Worm (Caenorhabditis elegans) whole organism, L3 larva: ENCODE results near the gene nduc-2.

Source experiments
- R02D3.7 ChIP-seq: fragments of 150-350 bp; optimal IDR thresholded peaks from 2 replicates; lab custom pipeline; 2014; ENCODE audit warnings: missing biosample characterization, missing genetic modification characterization
- ZK546.5 ChIP-seq: sonication (generic microtip); optimal IDR thresholded peaks from 2 replicates; lab custom pipeline; 2017; ENCODE audit warnings: missing biosample characterization, missing genetic modification characterization
- aly-2 ChIP-seq: fragments of 150-350 bp; optimal IDR thresholded peaks from 2 replicates; lab custom pipeline; 2014; ENCODE audit warnings: missing biosample characterization, missing genetic modification characterization
- ama-1 ChIP-seq: fragments of 150-350 bp; optimal IDR thresholded peaks from 2 replicates; lab custom pipeline; 2018
- ceh-16 ChIP-seq: sonication (generic microtip); optimal IDR thresholded peaks from 2 replicates; lab custom pipeline; 2017; ENCODE audit warnings: missing biosample characterization, missing genetic modification characterization
- ceh-28 ChIP-seq: fragments of 150-350 bp; optimal IDR thresholded peaks from 2 replicates; lab custom pipeline; 2014; ENCODE audit warnings: missing biosample characterization, missing genetic modification reagents, missing genetic modification characterization
- ceh-82 ChIP-seq: fragments of 150-350 bp; optimal IDR thresholded peaks from 2 replicates; lab custom pipeline; 2014; ENCODE audit warnings: missing biosample characterization, missing genetic modification characterization
- ceh-9 ChIP-seq: sonication (generic microtip); optimal IDR thresholded peaks from 2 replicates; lab custom pipeline; 2018; ENCODE audit warnings: missing biosample characterization, missing genetic modification characterization
- egl-27 ChIP-seq: sonication (generic microtip); optimal IDR thresholded peaks from 4 replicates; lab custom pipeline; 2017; ENCODE audit warnings: missing biosample characterization, missing genetic modification reagents, missing genetic modification characterization
- egl-5 ChIP-seq: fragments of 150-350 bp; optimal IDR thresholded peaks from 2 replicates; lab custom pipeline; 2017; ENCODE audit warnings: missing biosample characterization, missing genetic modification reagents, missing genetic modification characterization, inconsistent platforms
- elt-1 ChIP-seq: fragments of 150-350 bp; optimal IDR thresholded peaks from 2 replicates; lab custom pipeline; 2014; ENCODE audit warnings: missing biosample characterization, missing genetic modification characterization
- elt-2 ChIP-seq: sonication (generic microtip); optimal IDR thresholded peaks from 2 replicates; lab custom pipeline; 2016; ENCODE audit warnings: missing genetic modification reagents, mild to moderate bottlenecking, missing genetic modification characterization, missing compliant biosample characterization
- elt-3 ChIP-seq, 3 experiments: fragments of 150-350 bp in 1 of 3; sonication (generic microtip) in 2 of 3; optimal IDR thresholded peaks; 2 replicates in 2 of 3; 4 replicates in 1 of 3; lab custom pipeline; 2014 to 2017; ENCODE audit warnings: missing biosample characterization in 3 of 3, missing genetic modification characterization in 3 of 3
- eor-1 ChIP-seq, 2 experiments: fragments of 150-350 bp; optimal IDR thresholded peaks; 2 replicates each; lab custom pipeline; 2014 to 2018; ENCODE audit warnings: missing biosample characterization in 2 of 2, missing genetic modification characterization in 2 of 2
- fkh-10 ChIP-seq: sonication (generic microtip); optimal IDR thresholded peaks from 2 replicates; lab custom pipeline; 2017; ENCODE audit warnings: missing biosample characterization, missing genetic modification reagents, missing genetic modification characterization
- fkh-2 ChIP-seq: fragments of 150-350 bp; optimal IDR thresholded peaks from 2 replicates; lab custom pipeline; 2014; ENCODE audit warnings: missing biosample characterization, missing genetic modification reagents, missing genetic modification characterization
- fos-1 ChIP-seq: fragments of 150-350 bp; optimal IDR thresholded peaks from 2 replicates; lab custom pipeline; 2014; ENCODE audit warnings: missing biosample characterization, missing genetic modification characterization
- hmg-11 ChIP-seq: sonication (generic microtip); optimal IDR thresholded peaks from 2 replicates; lab custom pipeline; 2016; ENCODE audit warnings: missing genetic modification characterization, missing compliant biosample characterization
- jun-1 ChIP-seq: fragments of 150-350 bp; optimal IDR thresholded peaks from 2 replicates; lab custom pipeline; 2014; ENCODE audit warnings: missing biosample characterization, missing genetic modification reagents, missing genetic modification characterization
- lin-15B ChIP-seq: fragments of 150-350 bp; optimal IDR thresholded peaks from 2 replicates; lab custom pipeline; 2014; ENCODE audit warnings: missing biosample characterization, missing genetic modification characterization
- lin-39 ChIP-seq: fragments of 150-350 bp; optimal IDR thresholded peaks from 2 replicates; lab custom pipeline; 2018; ENCODE audit warnings: missing biosample characterization, missing genetic modification reagents, missing genetic modification characterization
- lsy-12 ChIP-seq: sonication (generic microtip); optimal IDR thresholded peaks from 2 replicates; lab custom pipeline; 2016; ENCODE audit warnings: mild to moderate bottlenecking, missing genetic modification characterization, missing compliant biosample characterization
- mdl-1 ChIP-seq: fragments of 150-350 bp; optimal IDR thresholded peaks from 2 replicates; lab custom pipeline; 2014; ENCODE audit warnings: missing biosample characterization, missing genetic modification characterization
- mml-1 ChIP-seq: fragments of 150-350 bp; sonication (generic microtip); optimal IDR thresholded peaks from 3 replicates; lab custom pipeline; 2014; ENCODE audit warnings: missing biosample characterization, missing genetic modification characterization
- nfya-1 ChIP-seq: sonication (generic microtip); optimal IDR thresholded peaks from 2 replicates; lab custom pipeline; 2017; ENCODE audit warnings: missing genetic modification characterization, mild to moderate bottlenecking, missing compliant biosample characterization, antibody characterized with exemption, moderate library complexity; ENCODE audit not compliant: insufficient read depth
- nhr-11 ChIP-seq: fragments of 150-350 bp; optimal IDR thresholded peaks from 2 replicates; lab custom pipeline; 2014; ENCODE audit warnings: missing biosample characterization, missing genetic modification characterization
- nhr-12 ChIP-seq: fragments of 150-350 bp; optimal IDR thresholded peaks from 2 replicates; lab custom pipeline; 2014; ENCODE audit warnings: missing biosample characterization, missing genetic modification characterization
- nhr-23 ChIP-seq: fragments of 150-350 bp; optimal IDR thresholded peaks from 2 replicates; lab custom pipeline; 2014; ENCODE audit warnings: missing biosample characterization, missing genetic modification reagents, missing genetic modification characterization
- nhr-237 ChIP-seq: fragments of 150-350 bp; optimal IDR thresholded peaks from 2 replicates; lab custom pipeline; 2014; ENCODE audit warnings: missing biosample characterization, missing genetic modification characterization
- nhr-25 ChIP-seq: sonication (generic microtip); optimal IDR thresholded peaks from 2 replicates; lab custom pipeline; 2017; ENCODE audit warnings: missing biosample characterization, missing genetic modification characterization
- nhr-28 ChIP-seq: fragments of 150-350 bp; optimal IDR thresholded peaks from 2 replicates; lab custom pipeline; 2014; ENCODE audit warnings: missing biosample characterization, missing genetic modification characterization
- nhr-43 ChIP-seq: sonication (generic microtip); optimal IDR thresholded peaks from 2 replicates; lab custom pipeline; 2016; ENCODE audit warnings: mild to moderate bottlenecking, missing genetic modification characterization, missing compliant biosample characterization; ENCODE audit not compliant: poor library complexity, severe bottlenecking
- nhr-67 ChIP-seq: fragments of 150-350 bp; optimal IDR thresholded peaks from 2 replicates; lab custom pipeline; 2014; ENCODE audit warnings: missing biosample characterization, missing genetic modification characterization
- nhr-76 ChIP-seq: fragments of 150-350 bp; sonication (generic microtip); optimal IDR thresholded peaks from 5 replicates; lab custom pipeline; 2014; ENCODE audit warnings: missing biosample characterization, missing genetic modification characterization
- nhr-77 ChIP-seq: fragments of 150-350 bp; optimal IDR thresholded peaks from 2 replicates; lab custom pipeline; 2014; ENCODE audit warnings: missing biosample characterization, missing genetic modification characterization
- pha-4 ChIP-seq: fragments of 150-350 bp; optimal IDR thresholded peaks from 2 replicates; lab custom pipeline; 2014; ENCODE audit warnings: missing biosample characterization, missing genetic modification reagents, missing genetic modification characterization
- pqm-1 ChIP-seq: fragments of 150-350 bp; optimal IDR thresholded peaks from 2 replicates; lab custom pipeline; 2017; ENCODE audit warnings: missing biosample characterization, missing genetic modification characterization, inconsistent platforms
- sea-2 ChIP-seq: fragments of 150-350 bp; sonication (generic microtip); optimal IDR thresholded peaks from 4 replicates; lab custom pipeline; 2014; ENCODE audit warnings: missing biosample characterization, missing genetic modification reagents, missing genetic modification characterization
- skn-1 ChIP-seq: fragments of 150-350 bp; optimal IDR thresholded peaks from 2 replicates; lab custom pipeline; 2014; ENCODE audit warnings: missing biosample characterization, missing genetic modification characterization
- snpc-4 ChIP-seq: fragments of 150-350 bp; optimal IDR thresholded peaks from 2 replicates; lab custom pipeline; 2014; ENCODE audit warnings: missing biosample characterization, missing genetic modification characterization
- tbx-2 ChIP-seq: sonication (generic microtip); optimal IDR thresholded peaks from 2 replicates; lab custom pipeline; 2016; ENCODE audit warnings: mild to moderate bottlenecking, missing genetic modification characterization, missing compliant biosample characterization
- unc-62 ChIP-seq: fragments of 150-350 bp; sonication (generic microtip); optimal IDR thresholded peaks from 4 replicates; lab custom pipeline; 2014; ENCODE audit warnings: missing biosample characterization, missing genetic modification reagents, missing genetic modification characterization
- zag-1 ChIP-seq: fragments of 150-350 bp; optimal IDR thresholded peaks from 2 replicates; lab custom pipeline; 2014; ENCODE audit warnings: missing biosample characterization, missing genetic modification characterization
- ztf-11 ChIP-seq: fragments of 150-350 bp; optimal IDR thresholded peaks from 2 replicates; lab custom pipeline; 2014; ENCODE audit warnings: missing biosample characterization, missing genetic modification characterization
- ztf-4 ChIP-seq: fragments of 150-350 bp; optimal IDR thresholded peaks from 2 replicates; lab custom pipeline; 2014; ENCODE audit warnings: missing biosample characterization, missing genetic modification characterization

The nduc-2 gene

ce11 chrIII:2760726-2761125, 25.9 kb upstream of the nduc-2 start, which contains the start of gene pho-9:
TSS of gene pho-9 (minus strand) at chrIII:2760816.
- TF ChIP-seq egl-5 (tag; lab: Kevin White, UChicago), result no peak
- no peak for TF ChIP-seq elt-3 (tag; optimal IDR thresholded peaks at IDR 0.05; lab: Kevin White, UChicago)
- TF ChIP-seq mml-1 (tag; lab: Kevin White, UChicago), result no peak
- peak; percentile 64 for TF ChIP-seq jun-1 (tag; lab: Kevin White, UChicago)
- no peak for TF ChIP-seq ZK546.5 (tag; lab: Kevin White, UChicago)
- no peak for TF ChIP-seq unc-62 (GFP tag; lab: Kevin White, UChicago)
- peak; percentile 91 for TF ChIP-seq pqm-1
- no peak for TF ChIP-seq nhr-67
- TF ChIP-seq elt-2 (tag; lab: Kevin White, UChicago), result peak; percentile 97
- no peak for TF ChIP-seq nhr-77 (tag; lab: Kevin White, UChicago)
- TF ChIP-seq fkh-2 (tag; lab: Kevin White, UChicago), result no peak
- no peak for TF ChIP-seq sea-2
- no peak for TF ChIP-seq lsy-12 (tag; lab: Kevin White, UChicago)
- peak; percentile 31 for TF ChIP-seq pha-4
- TF ChIP-seq nhr-23 (tag; lab: Kevin White, UChicago), result no peak
- TF ChIP-seq ztf-11 (tag; lab: Kevin White, UChicago), result no peak
- TF ChIP-seq nhr-25, result no peak
- no peak for TF ChIP-seq snpc-4 (tag; lab: Kevin White, UChicago)
- TF ChIP-seq, all 47 proteins: peak for 4

ce11 chrIII:2768635-2769034, 18.0 kb upstream of the nduc-2 start, which contains the start of gene swsn-3:
TSS of gene swsn-3 (minus strand) at chrIII:2768679.
- TF ChIP-seq jun-1 (tag; lab: Kevin White, UChicago), result peak; percentile 67
- TF ChIP-seq snpc-4 (tag; lab: Kevin White, UChicago), result peak; percentile 79
- TF ChIP-seq nhr-11 (tag; lab: Kevin White, UChicago), result no peak
- TF ChIP-seq fkh-10 (GFP tag; lab: Kevin White, UChicago), result peak; percentile 43
- no peak for TF ChIP-seq elt-3 (tag; optimal IDR thresholded peaks at IDR 0.05; lab: Kevin White, UChicago)
- no peak for TF ChIP-seq ama-1 (lab: Kevin White, UChicago)
- peak; percentile 91 for TF ChIP-seq nhr-23 (tag; lab: Kevin White, UChicago)
- TF ChIP-seq tbx-2 (tag; lab: Kevin White, UChicago), result peak; percentile 60
- TF ChIP-seq pqm-1, result peak; percentile 8
- TF ChIP-seq ceh-28 (tag; lab: Kevin White, UChicago), result peak; percentile 88
- no peak for TF ChIP-seq sea-2
- TF ChIP-seq zag-1 (tag; lab: Kevin White, UChicago), result peak; percentile 4
- no peak for TF ChIP-seq ztf-4 (tag; lab: Kevin White, UChicago)
- no peak for TF ChIP-seq nhr-28 (tag; lab: Kevin White, UChicago)
- TF ChIP-seq aly-2 (tag; lab: Kevin White, UChicago), result no peak
- TF ChIP-seq egl-27 (tag; lab: Kevin White, UChicago), result peak; percentile 11
- peak; percentile 69 for TF ChIP-seq nhr-67
- peak; percentile 79 for TF ChIP-seq R02D3.7 (tag; lab: Kevin White, UChicago)
- TF ChIP-seq hmg-11, result peak; percentile 94
- peak; percentile 74 for TF ChIP-seq lsy-12 (tag; lab: Kevin White, UChicago)
- no peak for TF ChIP-seq nhr-237 (tag; lab: Kevin White, UChicago)
- no peak for TF ChIP-seq ceh-9 (tag; lab: Kevin White, UChicago)
- TF ChIP-seq ztf-11 (tag; lab: Kevin White, UChicago), result no peak
- no peak for TF ChIP-seq ZK546.5 (tag; lab: Kevin White, UChicago)
- TF ChIP-seq skn-1 (tag; lab: Kevin White, UChicago), result peak; percentile 64
- peak; percentile 94 for TF ChIP-seq pha-4
- TF ChIP-seq nhr-12 (tag; lab: Kevin White, UChicago), result no peak
- TF ChIP-seq eor-1 (tag; optimal IDR thresholded peaks at IDR 0.05; lab: Kevin White, UChicago), result no peak
- no peak for TF ChIP-seq ceh-16 (tag; lab: Kevin White, UChicago)
- peak; percentile 82 for TF ChIP-seq nhr-43 (tag; lab: Kevin White, UChicago)
- TF ChIP-seq lin-15B (tag; lab: Kevin White, UChicago), result peak; percentile 96
- peak; percentile 56 for TF ChIP-seq elt-2 (tag; lab: Kevin White, UChicago)
- peak; percentile 75 for TF ChIP-seq nhr-25
- TF ChIP-seq mml-1 (tag; lab: Kevin White, UChicago), result no peak
- peak; percentile 81 for TF ChIP-seq egl-5 (tag; lab: Kevin White, UChicago)
- peak; percentile 79 for TF ChIP-seq ceh-82 (tag; lab: Kevin White, UChicago)
- TF ChIP-seq nfya-1 (tag; lab: Kevin White, UChicago), result peak; percentile 91
- no peak for TF ChIP-seq fos-1 (tag; lab: Kevin White, UChicago)
- TF ChIP-seq unc-62 (GFP tag; lab: Kevin White, UChicago), result no peak
- TF ChIP-seq nhr-76, result peak; percentile 5
- TF ChIP-seq nhr-77 (tag; lab: Kevin White, UChicago), result no peak
- TF ChIP-seq mdl-1 (tag; lab: Kevin White, UChicago), result peak; percentile 41
- TF ChIP-seq lin-39, result peak; percentile 68
- TF ChIP-seq elt-1, result peak; percentile 1
- TF ChIP-seq fkh-2 (tag; lab: Kevin White, UChicago), result no peak
